Fruit fly (Drosophila melanogaster) whole organism, embryonic: ENCODE measurements around the gene CG33267.

Source experiments
- Asciz ChIP-seq: fragments of 200-800 bp; sonication (Bioruptor generic); optimal IDR thresholded peaks from 2 replicates; lab custom pipeline; 2017; ENCODE audit warnings: missing biosample characterization, mild to moderate bottlenecking, missing genetic modification characterization, missing genetic modification reagents
- B-H2 ChIP-seq: fragments of 200-800 bp; sonication (Bioruptor generic); optimal IDR thresholded peaks from 2 replicates; lab custom pipeline; 2018; ENCODE audit warnings: missing biosample characterization, mild to moderate bottlenecking, missing genetic modification characterization
- CG10565 ChIP-seq: fragments of 200-800 bp; sonication (Bioruptor generic); optimal IDR thresholded peaks from 3 replicates; lab custom pipeline; 2016; ENCODE audit warnings: missing biosample characterization, mild to moderate bottlenecking, missing genetic modification characterization
- CG12104 ChIP-seq: fragments of 200-800 bp; sonication (Bioruptor generic); optimal IDR thresholded peaks from 3 replicates; lab custom pipeline; 2016; ENCODE audit warnings: missing biosample characterization, missing genetic modification characterization
- CG12769 ChIP-seq: fragments of 200-800 bp; sonication (Bioruptor generic); optimal IDR thresholded peaks from 2 replicates; lab custom pipeline; 2019; ENCODE audit warnings: missing biosample characterization, mild to moderate bottlenecking, missing genetic modification characterization, moderate library complexity
- CG12942 ChIP-seq: fragments of 200-800 bp; sonication (Bioruptor generic); optimal IDR thresholded peaks from 3 replicates; lab custom pipeline; 2016; ENCODE audit warnings: missing biosample characterization, missing genetic modification characterization
- CG13894 ChIP-seq: fragments of 200-800 bp; sonication (Bioruptor generic); optimal IDR thresholded peaks from 3 replicates; lab custom pipeline; 2018; ENCODE audit warnings: missing biosample characterization, mild to moderate bottlenecking, missing genetic modification characterization, moderate library complexity
- CG14860 ChIP-seq: fragments of 200-800 bp; sonication (Bioruptor generic); IDR thresholded peaks from 3 replicates; pipeline ENCODE4 v1.3.6; 2022; ENCODE audit warnings: missing biosample characterization, missing genetic modification characterization; ENCODE audit not compliant: partially characterized antibody
- CG17328 ChIP-seq: fragments of 200-800 bp; sonication (Bioruptor generic); IDR thresholded peaks from 2 replicates; pipeline ENCODE4 v1.3.6; 2022; ENCODE audit warnings: missing biosample characterization, missing genetic modification characterization
- CG17568 ChIP-seq: fragments of 200-800 bp; sonication (Bioruptor generic); optimal IDR thresholded peaks from 2 replicates; lab custom pipeline; 2018; ENCODE audit warnings: missing biosample characterization, mild to moderate bottlenecking, missing genetic modification characterization, moderate library complexity
- CG3838 ChIP-seq: fragments of 200-800 bp; sonication (Bioruptor generic); optimal IDR thresholded peaks from 3 replicates; lab custom pipeline; 2016; ENCODE audit warnings: missing biosample characterization, missing genetic modification characterization
- CG6854 ChIP-seq: fragments of 200-800 bp; sonication (Bioruptor generic); optimal IDR thresholded peaks from 3 replicates; lab custom pipeline; 2017; ENCODE audit warnings: missing biosample characterization, mild to moderate bottlenecking, missing genetic modification characterization
- CG7987 ChIP-seq: fragments of 200-800 bp; sonication (Bioruptor generic); optimal IDR thresholded peaks from 2 replicates; lab custom pipeline; 2018; ENCODE audit warnings: missing biosample characterization, mild to moderate bottlenecking, missing genetic modification characterization, moderate library complexity
- CG8290 ChIP-seq, 3 experiments: fragments of 200-800 bp; sonication (Bioruptor generic); optimal IDR thresholded peaks; 2 replicates each; lab custom pipeline; 2016 to 2019; ENCODE audit warnings: missing biosample characterization in 3 of 3, missing genetic modification characterization in 3 of 3, mild to moderate bottlenecking in 2 of 3, moderate library complexity in 1 of 3
- CG8924 ChIP-seq: fragments of 200-800 bp; optimal IDR thresholded peaks from 3 replicates; lab custom pipeline; 2019; ENCODE audit warnings: missing biosample characterization, mild to moderate bottlenecking, missing genetic modification characterization, moderate library complexity
- CG9932 ChIP-seq: fragments of 200-800 bp; sonication (Bioruptor generic); IDR thresholded peaks from 2 replicates; pipeline ENCODE4 v1.3.6; 2022; ENCODE audit warnings: missing biosample characterization, missing genetic modification characterization
- CTCF ChIP-seq: fragments of 200-800 bp; sonication (Bioruptor generic); optimal IDR thresholded peaks from 2 replicates; lab custom pipeline; 2017; ENCODE audit warnings: missing biosample characterization, mild to moderate bottlenecking, missing genetic modification characterization, moderate library complexity
- Dbx ChIP-seq: fragments of 200-800 bp; sonication (Bioruptor generic); IDR thresholded peaks from 3 replicates; pipeline ENCODE4 v1.3.6; 2022; ENCODE audit warnings: missing biosample characterization, missing genetic modification characterization
- Ets65A ChIP-seq: fragments of 200-800 bp; sonication (Bioruptor generic); peaks from one replicate; lab custom pipeline; 2016; ENCODE audit warnings: missing biosample characterization, missing genetic modification characterization
- Ets97D ChIP-seq: fragments of 200-800 bp; sonication (Bioruptor generic); optimal IDR thresholded peaks from 3 replicates; lab custom pipeline; 2016; ENCODE audit warnings: missing biosample characterization, missing genetic modification characterization
- Fer3 ChIP-seq: fragments of 200-800 bp; sonication (Bioruptor generic); optimal IDR thresholded peaks from 2 replicates; lab custom pipeline; 2018; ENCODE audit warnings: missing biosample characterization, mild to moderate bottlenecking, missing genetic modification characterization, moderate library complexity
- Nf-YB ChIP-seq: fragments of 200-800 bp; sonication (Bioruptor generic); optimal IDR thresholded peaks from 3 replicates; lab custom pipeline; 2019; ENCODE audit warnings: missing biosample characterization, mild to moderate bottlenecking, missing genetic modification characterization, moderate library complexity
- Oaz ChIP-seq: fragments of 200-800 bp; sonication (Bioruptor generic); IDR thresholded peaks from 2 replicates; pipeline ENCODE4 v1.3.6; 2022; ENCODE audit warnings: missing biosample characterization, missing genetic modification characterization
- Pdp1 ChIP-seq, 2 experiments: fragments of 200-800 bp; sonication (Bioruptor generic); optimal IDR thresholded peaks; 3 replicates each; lab custom pipeline; 2016; ENCODE audit warnings: missing biosample characterization in 2 of 2, missing genetic modification characterization in 2 of 2, mild to moderate bottlenecking in 1 of 2, moderate library complexity in 1 of 2
- Stat92E ChIP-seq, 3 experiments: fragments of >200 bp in 2 of 3; fragments of 200-800 bp in 1 of 3; sonication (Bioruptor generic) in 1 of 3; optimal IDR thresholded peaks; 2 replicates each; lab custom pipeline; 2017 to 2019; ENCODE audit warnings: missing biosample characterization in 3 of 3, missing genetic modification characterization in 3 of 3, mild to moderate bottlenecking in 1 of 3, moderate library complexity in 1 of 3
- TFAM ChIP-seq: fragments of 200-800 bp; sonication (Bioruptor generic); optimal IDR thresholded peaks from 2 replicates; lab custom pipeline; 2017; ENCODE audit warnings: missing biosample characterization, missing genetic modification characterization, inconsistent platforms
- abd-A ChIP-seq: fragments of 200-800 bp; sonication (Bioruptor generic); optimal IDR thresholded peaks from 3 replicates; lab custom pipeline; 2019; ENCODE audit warnings: missing biosample characterization, mild to moderate bottlenecking, missing genetic modification characterization, moderate library complexity
- bab2 ChIP-seq: fragments of 200-800 bp; sonication (Bioruptor generic); optimal IDR thresholded peaks from 2 replicates; lab custom pipeline; 2016; ENCODE audit warnings: missing biosample characterization, missing genetic modification characterization
- cato ChIP-seq: fragments of 200-800 bp; sonication (Bioruptor generic); optimal IDR thresholded peaks from 2 replicates; lab custom pipeline; 2016; ENCODE audit warnings: missing biosample characterization, missing genetic modification characterization, borderline replicate concordance
- chif ChIP-seq, 2 experiments: fragments of 200-800 bp; sonication (Bioruptor generic); optimal IDR thresholded peaks; 3 replicates each; lab custom pipeline; 2016; ENCODE audit warnings: missing biosample characterization in 2 of 2, missing genetic modification characterization in 2 of 2
- ci ChIP-seq: fragments of 200-800 bp; sonication (Bioruptor generic); IDR thresholded peaks from 3 replicates; pipeline ENCODE4 v1.3.6; 2022; ENCODE audit warnings: missing biosample characterization, missing genetic modification characterization
- dati ChIP-seq: fragments of 200-800 bp; sonication (Bioruptor generic); IDR thresholded peaks from 2 replicates; pipeline ENCODE4 v1.3.6; 2022; ENCODE audit warnings: missing biosample characterization, missing genetic modification characterization
- ftz-f1 ChIP-seq: fragments of 200-800 bp; sonication (Bioruptor generic); optimal IDR thresholded peaks from 2 replicates; lab custom pipeline; 2016; ENCODE audit warnings: missing biosample characterization, missing genetic modification characterization
- gce ChIP-seq: fragments of 200-800 bp; sonication (Bioruptor generic); IDR thresholded peaks from 3 replicates; pipeline ENCODE4 v1.3.6; 2022; ENCODE audit warnings: missing biosample characterization, missing genetic modification characterization
- h ChIP-seq: fragments of >200 bp; optimal IDR thresholded peaks from 2 replicates; lab custom pipeline; 2017
- klu ChIP-seq: fragments of 200-800 bp; sonication (Bioruptor generic); IDR thresholded peaks from 2 replicates; pipeline ENCODE4 v1.3.6; 2022; ENCODE audit warnings: missing biosample characterization, missing genetic modification characterization
- lola ChIP-seq, 3 experiments: fragments of >200 bp in 2 of 3; fragments of 200-800 bp in 1 of 3; sonication (Bioruptor generic) in 1 of 3; optimal IDR thresholded peaks; 2 replicates each; lab custom pipeline; 2017 to 2019; ENCODE audit warnings: missing biosample characterization in 3 of 3, missing genetic modification characterization in 3 of 3, mild to moderate bottlenecking in 1 of 3, moderate library complexity in 1 of 3
- maf-S ChIP-seq: fragments of 200-800 bp; sonication (Bioruptor generic); optimal IDR thresholded peaks from 2 replicates; lab custom pipeline; 2016; ENCODE audit warnings: missing biosample characterization, missing genetic modification characterization
- mam ChIP-seq: fragments of 200-800 bp; sonication (Bioruptor generic); optimal IDR thresholded peaks from 3 replicates; lab custom pipeline; 2016; ENCODE audit warnings: missing biosample characterization, missing genetic modification characterization
- nerfin-1 ChIP-seq: fragments of 200-800 bp; sonication (Bioruptor generic); optimal IDR thresholded peaks from 3 replicates; lab custom pipeline; 2019; ENCODE audit warnings: missing biosample characterization, mild to moderate bottlenecking, missing genetic modification characterization, moderate library complexity
- nerfin-2 ChIP-seq: fragments of 200-800 bp; sonication (Bioruptor generic); IDR thresholded peaks from 2 replicates; pipeline ENCODE4 v1.3.6; 2022; ENCODE audit warnings: missing biosample characterization, missing genetic modification characterization; ENCODE audit not compliant: partially characterized antibody
- ro ChIP-seq: fragments of 200-800 bp; sonication (Bioruptor generic); IDR thresholded peaks from 2 replicates; pipeline ENCODE4 v1.3.6; 2022; ENCODE audit warnings: missing biosample characterization, missing genetic modification characterization
- sisA ChIP-seq: fragments of 200-800 bp; sonication (Bioruptor generic); IDR thresholded peaks from 2 replicates; pipeline ENCODE4 v1.3.6; 2022; ENCODE audit warnings: missing biosample characterization, missing genetic modification characterization
- sug ChIP-seq: fragments of 200-800 bp; optimal IDR thresholded peaks from 2 replicates; lab custom pipeline; 2019; ENCODE audit warnings: missing biosample characterization, mild to moderate bottlenecking, missing genetic modification characterization, moderate library complexity
- tgo ChIP-seq: fragments of 200-800 bp; sonication (Bioruptor generic); IDR thresholded peaks from 3 replicates; pipeline ENCODE4 v1.3.6; 2022; ENCODE audit warnings: missing biosample characterization, missing genetic modification characterization
- wor ChIP-seq: fragments of 200-800 bp; sonication (Bioruptor generic); IDR thresholded peaks from 2 replicates; pipeline ENCODE4 v1.3.6; 2022; ENCODE audit warnings: missing biosample characterization, missing genetic modification characterization
- zen2 ChIP-seq: fragments of 200-800 bp; sonication (Bioruptor generic); IDR thresholded peaks from 3 replicates; pipeline ENCODE4 v1.3.6; 2022; ENCODE audit warnings: missing biosample characterization, missing genetic modification characterization; ENCODE audit not compliant: partially characterized antibody

CG33267 gene

DNA sequence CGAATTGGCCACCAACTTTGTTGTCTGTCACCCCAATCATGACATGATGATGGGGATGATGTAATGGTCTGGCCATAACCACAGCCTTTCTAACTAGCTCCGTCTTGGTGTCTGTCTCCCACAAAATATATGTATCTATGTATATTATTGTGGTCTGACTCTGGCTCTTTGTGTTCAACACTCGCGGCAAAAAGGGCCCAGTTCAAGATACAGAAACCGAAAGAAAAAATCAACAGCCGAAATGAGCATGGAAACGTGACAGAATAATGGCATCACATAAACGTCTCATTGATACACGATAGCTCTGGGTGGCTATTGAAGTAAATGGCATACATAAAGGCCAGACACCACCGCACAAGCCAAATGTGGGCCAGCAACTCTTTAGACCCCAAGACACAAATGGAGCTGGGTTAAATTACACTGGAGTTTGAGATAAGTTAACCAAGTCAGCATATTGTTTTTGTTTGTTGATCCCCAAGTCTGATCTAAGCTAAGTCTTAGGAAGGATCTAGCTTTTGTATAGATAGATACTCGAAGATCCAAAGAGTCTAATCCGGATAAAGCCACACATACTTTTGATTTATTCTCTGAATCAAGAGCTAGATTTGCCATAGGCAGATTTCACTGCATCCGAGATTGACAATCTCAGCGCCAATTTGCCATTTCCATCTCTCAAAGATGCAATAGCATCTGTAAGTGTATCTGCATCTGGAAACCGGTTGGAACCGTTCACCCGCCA, 32.1 kb upstream of the CG33267 start (continued):
- TF ChIP-seq zen2 (no peak), Stat92E (GFP tag; optimal IDR thresholded peaks at IDR 0.05; lab: Kevin White, UChicago) (no peak), CG10565 (GFP tag; lab: Kevin White, UChicago) (no peak), B-H2 (GFP tag; lab: Kevin White, UChicago) (peak; percentile 44), Oaz (GFP tag; lab: Robert Waterston, UW) (no peak), CG14860 (GFP tag; lab: Robert Waterston, UW) (no peak), TFAM (GFP tag; lab: Kevin White, UChicago) (no peak), CG12104 (GFP tag; lab: Kevin White, UChicago) (no peak), CG17328 (GFP tag; lab: Robert Waterston, UW) (no peak), CG9932 (GFP tag; lab: Robert Waterston, UW) (0 out of 2 replicates have a peak, but pooled peaks have one; percentile 25), ftz-f1 (GFP tag; lab: Kevin White, UChicago) (no peak), wor (no peak), gce (GFP tag; lab: Robert Waterston, UW) (no peak), CG7987 (GFP tag; lab: Kevin White, UChicago) (no peak), Pdp1 (GFP tag; optimal IDR thresholded peaks at IDR 0.05; lab: Kevin White, UChicago) (peak in 1 of 2 experiments; percentile 55), CTCF (no peak), lola (GFP tag; optimal IDR thresholded peaks at IDR 0.05; lab: Kevin White, UChicago) (peak in 1 of 3 experiments; percentile 38), Ets97D (no peak), cato (no peak), CG12942 (no peak), sug (tag; lab: Kevin White, UChicago) (no peak), mam (GFP tag; lab: Kevin White, UChicago) (no peak), Ets65A (peak; percentile 84), CG6854 (GFP tag; lab: Kevin White, UChicago) (no peak), Fer3 (tag; lab: Kevin White, UChicago) (no peak), h (lab: Kevin White, UChicago) (no peak), ro (GFP tag; lab: Robert Waterston, UW) (no peak), CG17568 (GFP tag; lab: Kevin White, UChicago) (no peak), bab2 (no peak), CG12769 (peak; percentile 6), CG3838 (GFP tag; lab: Kevin White, UChicago) (no peak), Nf-YB (GFP tag; lab: Kevin White, UChicago) (no peak), CG8290 (GFP tag; optimal IDR thresholded peaks at IDR 0.05; lab: Kevin White, UChicago) (no peak), CG8290 (tag; optimal IDR thresholded peaks at IDR 0.05; lab: Kevin White, UChicago) (no peak), nerfin-2 (no peak), ci (GFP tag; lab: Robert Waterston, UW) (0 out of 3 replicates have a peak, but pooled peaks have one; percentile 16), nerfin-1 (tag; lab: Kevin White, UChicago) (no peak), dati (GFP tag; lab: Robert Waterston, UW) (no peak), sisA (GFP tag; lab: Robert Waterston, UW) (no peak), CG13894 (tag; lab: Kevin White, UChicago) (peak; percentile 83), CG8924 (tag; lab: Kevin White, UChicago) (no peak), maf-S (no peak), chif (GFP tag; optimal IDR thresholded peaks at IDR 0.05; lab: Kevin White, UChicago) (no peak), tgo (GFP tag; lab: Robert Waterston, UW) (no peak), klu (GFP tag; lab: Robert Waterston, UW) (no peak), Asciz (GFP tag; lab: Kevin White, UChicago) (no peak), abd-A (tag; lab: Kevin White, UChicago) (peak; percentile 62), Dbx (GFP tag; lab: Robert Waterston, UW) (no peak)
